Worm (Caenorhabditis elegans) whole organism, early embryonic: ENCODE data around the gene Y38H8A.2.

Experiments used
- F13C5.2 ChIP-seq: sonication (generic microtip); optimal IDR thresholded peaks from 2 replicates; lab custom pipeline; 2017; ENCODE audit warnings: mild to moderate bottlenecking, missing genetic modification characterization, inconsistent platforms, missing compliant biosample characterization
- ceh-36 ChIP-seq: sonication (generic microtip); optimal IDR thresholded peaks from 2 replicates; lab custom pipeline; 2016; ENCODE audit warnings: missing genetic modification characterization, inconsistent platforms, missing compliant biosample characterization
- flt-1 ChIP-seq: fragments of 200-800 bp; sonication (Bioruptor generic); IDR thresholded peaks from 2 replicates; pipeline ENCODE4 v1.3.6; 2022; ENCODE audit warnings: missing genetic modification characterization, missing compliant biosample characterization

- TF ChIP-seq ceh-36 (tag; lab: Kevin White, UChicago) (no peak), flt-1 (GFP tag; lab: Robert Waterston, UW) (no peak), F13C5.2 (no peak)
These were observed at the start of gene Y38H8A.2 for ce11 chrIV:13474132-13474531.
